Fruit fly (Drosophila melanogaster): Measurements from ENCODE around the gene sim.
A peak's percentile ranks its signal among the peaks of the same experiment; 100 is the strongest.

sim gene

dm6 chr3R:13030257-13031173 lies 27.0 kb upstream of the sim start, which contains the start of the genes CG46281 and CG46280 (continued):
- TF ChIP-seq CG33213 (GFP tag; optimal IDR thresholded peaks at IDR 0.05) = peak; percentile 24
- TF ChIP-seq dpn (GFP tag; optimal IDR thresholded peaks at IDR 0.05) = peak; percentile 28 to 51
- TF ChIP-seq CG9609 (GFP tag; optimal IDR thresholded peaks at IDR 0.05) = peak; percentile 47
- peak; percentile 34 for TF ChIP-seq pum (GFP tag; optimal IDR thresholded peaks at IDR 0.05)
- no peak for TF ChIP-seq dysf (GFP tag; IDR thresholded peaks at IDR 0.05)
- peak; percentile 22 for TF ChIP-seq CG16863 (GFP tag; optimal IDR thresholded peaks at IDR 0.05)
- peak; percentile 66 for TF ChIP-seq CG17829 (tag; optimal IDR thresholded peaks at IDR 0.05)
- TF ChIP-seq cas (GFP tag; IDR thresholded peaks at IDR 0.05) = 0 out of 2 replicates have a peak, but pooled peaks have one; percentile 21
- peak; percentile 93 for TF ChIP-seq sens (GFP tag)
- peak; percentile 14 for TF ChIP-seq Mad (GFP tag; optimal IDR thresholded peaks at IDR 0.05)
- peak; percentile 21 for TF ChIP-seq eyg (GFP tag; optimal IDR thresholded peaks at IDR 0.05)
- TF ChIP-seq CG16813 (GFP tag; IDR thresholded peaks at IDR 0.05; ENCODE audit: partially characterized antibody) = peak; percentile 52; the same call in 2 of the 3 replicates
- peak; percentile 93 for TF ChIP-seq wek (GFP tag; optimal IDR thresholded peaks at IDR 0.05)
- peak in 1 of 2 experiments; percentile 11 for TF ChIP-seq Hr51 (GFP tag; optimal IDR thresholded peaks at IDR 0.05)
- peak; percentile 74; the same call in 3 of the 4 replicates for TF ChIP-seq Dll (GFP tag; IDR thresholded peaks at IDR 0.05; ENCODE audit: partially characterized antibody)
- peak; percentile 55 for TF ChIP-seq Ets65A (GFP tag)
- no peak for TF ChIP-seq Trl (optimal IDR thresholded peaks at IDR 0.05)
- peak; percentile 37 for TF ChIP-seq Trl (GFP tag; optimal IDR thresholded peaks at IDR 0.05)
- no peak for TF ChIP-seq fru (optimal IDR thresholded peaks at IDR 0.05)
- TF ChIP-seq CG13624 (GFP tag; optimal IDR thresholded peaks at IDR 0.05) = peak; percentile 43
- TF ChIP-seq HLH3B (GFP tag; IDR thresholded peaks at IDR 0.05) = no peak
- TF ChIP-seq br (optimal IDR thresholded peaks at IDR 0.05) = no peak
- TF ChIP-seq CG10267 (tag; optimal IDR thresholded peaks at IDR 0.05) = peak; percentile 96
- peak; percentile 72 for TF ChIP-seq pzg (GFP tag; optimal IDR thresholded peaks at IDR 0.05)
- peak; percentile 40; the same call in 1 of the 2 replicates for TF ChIP-seq hbn (GFP tag; IDR thresholded peaks at IDR 0.05; ENCODE audit: partially characterized antibody)
- TF ChIP-seq tup (GFP tag; optimal IDR thresholded peaks at IDR 0.05) = no peak
- TF ChIP-seq CG14710 (tag; optimal IDR thresholded peaks at IDR 0.05) = peak; percentile 93
- peak; percentile 67; the same call in 2 of the 3 replicates for TF ChIP-seq hb (GFP tag; IDR thresholded peaks at IDR 0.05; ENCODE audit: partially characterized antibody)
- TF ChIP-seq Mrtf (GFP tag; IDR thresholded peaks at IDR 0.05) = no peak
- TF ChIP-seq ewg (GFP tag; optimal IDR thresholded peaks at IDR 0.05) = no peak
- 0 out of 3 replicates have a peak, but pooled peaks have one; percentile 43 for TF ChIP-seq Doc3 (GFP tag; IDR thresholded peaks at IDR 0.05; ENCODE audit: partially characterized antibody)
- peak; percentile 72 for TF ChIP-seq Dref (GFP tag; IDR thresholded peaks at IDR 0.05)
- TF ChIP-seq lola (GFP tag; optimal IDR thresholded peaks at IDR 0.05) = peak in 1 of 3 experiments; percentile 30
- TF ChIP-seq insv (GFP tag; optimal IDR thresholded peaks at IDR 0.05) = peak in 1 of 2 experiments; percentile 12
- TF ChIP-seq CG4328 (GFP tag; optimal IDR thresholded peaks at IDR 0.05) = peak; percentile 22
- peak; percentile 54; the same call in 2 of the 3 replicates for TF ChIP-seq CG6791 (GFP tag; IDR thresholded peaks at IDR 0.05; ENCODE audit: partially characterized antibody)
- peak; percentile 83 for TF ChIP-seq YL-1 (GFP tag; optimal IDR thresholded peaks at IDR 0.05)
- no peak for TF ChIP-seq ase (GFP tag; IDR thresholded peaks at IDR 0.05)
- TF ChIP-seq twi (tag; optimal IDR thresholded peaks at IDR 0.05) = no peak
- TF ChIP-seq Camta (GFP tag; optimal IDR thresholded peaks at IDR 0.05) = peak; percentile 24
- TF ChIP-seq CHES-1-like (GFP tag; optimal IDR thresholded peaks at IDR 0.05) = peak; percentile 76
- no peak for TF ChIP-seq CG12155 (GFP tag; optimal IDR thresholded peaks at IDR 0.05)
- TF ChIP-seq CG3847 (GFP tag; IDR thresholded peaks at IDR 0.05) = 0 out of 2 replicates have a peak, but pooled peaks have one; percentile 36
- peak; percentile 31 to 78 for TF ChIP-seq Pdp1 (GFP tag; optimal IDR thresholded peaks at IDR 0.05)
- no peak for TF ChIP-seq sc (optimal IDR thresholded peaks at IDR 0.05)
- TF ChIP-seq sc (GFP tag; optimal IDR thresholded peaks at IDR 0.05) = no peak
- no peak for TF ChIP-seq CG1603 (tag; optimal IDR thresholded peaks at IDR 0.05)
- peak; percentile 61; the same call in 1 of the 3 replicates for TF ChIP-seq Opbp (GFP tag; IDR thresholded peaks at IDR 0.05; ENCODE audit: partially characterized antibody)

Measured in whole organism, embryonic.